Worm (Caenorhabditis elegans) whole organism, L4 larva: Measurements from ENCODE around the gene clhm-1.

Experiments used
- ZK546.5 ChIP-seq, 2 experiments: sonication (generic microtip); optimal IDR thresholded peaks; 2 replicates each; lab custom pipeline; 2017; ENCODE audit warnings: missing biosample characterization in 2 of 2, missing genetic modification characterization in 2 of 2
- aha-1 ChIP-seq: fragments of 150-350 bp; peaks from one replicate; lab custom pipeline; 2014; ENCODE audit warnings: missing biosample characterization, missing genetic modification characterization
- aly-2 ChIP-seq: sonication (generic microtip); optimal IDR thresholded peaks from 2 replicates; lab custom pipeline; 2018; ENCODE audit warnings: missing biosample characterization, missing genetic modification characterization
- ama-1 ChIP-seq: fragments of 150-350 bp; optimal IDR thresholded peaks from 2 replicates; lab custom pipeline; 2014; ENCODE audit warnings: inconsistent platforms, mixed read lengths
- daf-16 ChIP-seq, 3 experiments: sonication (generic microtip); optimal IDR thresholded peaks; 2 replicates each; lab custom pipeline; 2016 to 2017; ENCODE audit warnings: missing genetic modification characterization in 3 of 3, missing genetic modification reagents in 3 of 3, mild to moderate bottlenecking in 2 of 3, missing compliant biosample characterization in 2 of 3, missing biosample characterization in 1 of 3, moderate library complexity in 1 of 3
- mdl-1 ChIP-seq, 2 experiments: fragments of 150-350 bp in 1 of 2; sonication (generic microtip) in 1 of 2; optimal IDR thresholded peaks; 2 replicates each; lab custom pipeline; 2014 to 2017; ENCODE audit warnings: missing biosample characterization in 2 of 2, missing genetic modification characterization in 2 of 2
- mxl-2 ChIP-seq: fragments of 200-800 bp; sonication (Bioruptor generic); conservative IDR thresholded peaks from 2 replicates; pipeline ENCODE4 v1.3.6; 2022; ENCODE audit warnings: missing genetic modification reagents, missing genetic modification characterization, missing compliant biosample characterization
- nhr-77 ChIP-seq: fragments of 150-350 bp; optimal IDR thresholded peaks from 2 replicates; lab custom pipeline; 2014; ENCODE audit warnings: missing biosample characterization, missing genetic modification characterization
- snpc-1.2 ChIP-seq: fragments of 200-800 bp; sonication (Bioruptor generic); IDR thresholded peaks from 2 replicates; pipeline ENCODE4 v1.3.6; 2022; ENCODE audit warnings: missing genetic modification reagents, missing genetic modification characterization, missing compliant biosample characterization
- snpc-4 ChIP-seq: fragments of 150-350 bp; optimal IDR thresholded peaks from 2 replicates; lab custom pipeline; 2014; ENCODE audit warnings: missing biosample characterization, missing genetic modification characterization
- unc-130 ChIP-seq: sonication (generic microtip); optimal IDR thresholded peaks from 2 replicates; lab custom pipeline; 2016; ENCODE audit warnings: missing genetic modification reagents, missing genetic modification characterization, missing compliant biosample characterization
- unc-62 ChIP-seq, 3 experiments: fragments of 150-350 bp in 1 of 3; sonication (generic microtip); optimal IDR thresholded peaks in 2 of 3; peaks in 1 of 3; 1 replicate in 1 of 3; 2 replicates in 2 of 3; lab custom pipeline; 2014 to 2017; ENCODE audit warnings: missing biosample characterization in 3 of 3, missing genetic modification characterization in 3 of 3, missing genetic modification reagents in 3 of 3, missing genotype in 1 of 3

DNA sequence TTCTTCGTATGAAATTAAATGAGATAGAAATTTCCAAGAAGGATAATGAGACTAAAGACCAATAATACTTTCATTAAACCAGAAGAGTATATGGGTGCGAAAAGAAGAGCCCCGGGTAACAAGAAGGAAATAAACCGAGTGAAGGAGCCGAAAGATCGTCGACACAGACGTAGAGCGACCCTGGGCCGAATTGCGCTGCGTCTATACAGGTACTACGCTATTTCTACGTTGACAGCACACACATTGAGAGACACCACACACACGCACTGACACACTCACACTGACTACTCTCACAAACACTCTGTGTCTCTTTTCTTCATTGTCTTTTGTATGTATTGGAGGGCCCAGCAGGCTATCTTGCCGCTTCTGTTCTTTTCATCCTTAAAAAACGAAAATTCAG lies 12.0 kb downstream of the clhm-1 start:
- TF ChIP-seq nhr-77 (tag; lab: Kevin White, UChicago) (no peak), aly-2 (tag; lab: Kevin White, UChicago) (no peak), unc-62 (GFP tag; optimal IDR thresholded peaks at IDR 0.05 in 1 of 2; lab: Kevin White, UChicago) (peak in 1 of 2 experiments; percentile 97), unc-62 (tag; optimal IDR thresholded peaks at IDR 0.05; lab: Kevin White, UChicago) (no peak), unc-130 (GFP tag; lab: Kevin White, UChicago) (no peak), snpc-4 (no peak), aha-1 (tag; lab: Kevin White, UChicago) (no peak), mxl-2 (GFP tag; lab: Robert Waterston, UW) (no peak), mdl-1 (tag; optimal IDR thresholded peaks at IDR 0.05; lab: Kevin White, UChicago) (no peak), ZK546.5 (tag; optimal IDR thresholded peaks at IDR 0.05; lab: Kevin White, UChicago) (no peak), snpc-1.2 (GFP tag; lab: Robert Waterston, UW) (no peak), daf-16 (GFP tag; optimal IDR thresholded peaks at IDR 0.05; lab: Kevin White, UChicago) (no peak), daf-16 (tag; optimal IDR thresholded peaks at IDR 0.05; lab: Kevin White, UChicago) (peak; percentile 40), ama-1 (lab: Kevin White, UChicago) (no peak)
